Fruit fly (Drosophila melanogaster) whole organism, embryonic: ENCODE measurements around the gene CG6126.

Experiments used
- Bdp1 ChIP-seq: fragments of 200-800 bp; sonication (Bioruptor generic); optimal IDR thresholded peaks from 3 replicates; lab custom pipeline; 2016; ENCODE audit warnings: missing biosample characterization, missing genetic modification characterization
- CG10147 ChIP-seq: fragments of 200-800 bp; sonication (Bioruptor generic); optimal IDR thresholded peaks from 2 replicates; lab custom pipeline; 2019; ENCODE audit warnings: missing biosample characterization, mild to moderate bottlenecking, missing genetic modification characterization, moderate library complexity
- CG10321 ChIP-seq: fragments of 200-800 bp; sonication (Bioruptor generic); IDR thresholded peaks from 2 replicates; pipeline ENCODE4 v1.3.6; 2022; ENCODE audit warnings: missing biosample characterization, missing genetic modification characterization
- CG11398 ChIP-seq: fragments of 200-800 bp; sonication (Bioruptor generic); optimal IDR thresholded peaks from 2 replicates; lab custom pipeline; 2016; ENCODE audit warnings: missing biosample characterization, missing genetic modification characterization
- CG12659 ChIP-seq: fragments of 200-800 bp; sonication (Bioruptor generic); optimal IDR thresholded peaks from 3 replicates; lab custom pipeline; 2017; ENCODE audit warnings: mild to moderate bottlenecking, missing biosample characterization, missing genetic modification reagents, missing genetic modification characterization
- CG13624 ChIP-seq: fragments of 200-800 bp; sonication (Bioruptor generic); optimal IDR thresholded peaks from 2 replicates; lab custom pipeline; 2016; ENCODE audit warnings: missing biosample characterization, missing genetic modification characterization
- CG14441 ChIP-seq: fragments of 200-800 bp; sonication (Bioruptor generic); IDR thresholded peaks from 2 replicates; pipeline ENCODE4 v1.3.6; 2022; ENCODE audit warnings: missing biosample characterization, missing genetic modification characterization
- CG15479 ChIP-seq: fragments of 200-800 bp; sonication (Bioruptor generic); optimal IDR thresholded peaks from 3 replicates; lab custom pipeline; 2019; ENCODE audit warnings: missing biosample characterization, mild to moderate bottlenecking, missing genetic modification characterization, moderate library complexity
- CG15601 ChIP-seq: fragments of 200-800 bp; sonication (Bioruptor generic); optimal IDR thresholded peaks from 3 replicates; lab custom pipeline; 2019; ENCODE audit warnings: missing biosample characterization, mild to moderate bottlenecking, missing genetic modification characterization, moderate library complexity
- CG17802 ChIP-seq: fragments of 200-800 bp; sonication (Bioruptor generic); optimal IDR thresholded peaks from 2 replicates; lab custom pipeline; 2018; ENCODE audit warnings: missing biosample characterization, mild to moderate bottlenecking, missing genetic modification characterization, moderate library complexity
- CG18011 ChIP-seq: fragments of 200-800 bp; sonication (Bioruptor generic); optimal IDR thresholded peaks from 2 replicates; lab custom pipeline; 2017; ENCODE audit warnings: missing biosample characterization, missing genetic modification characterization, mild to moderate bottlenecking, moderate library complexity, missing genotype
- CG2129 ChIP-seq: fragments of 200-800 bp; sonication (Bioruptor generic); IDR thresholded peaks from 2 replicates; pipeline ENCODE4 v1.3.6; 2022; ENCODE audit warnings: missing biosample characterization, missing genetic modification characterization; ENCODE audit not compliant: partially characterized antibody
- CG2199 ChIP-seq: fragments of 200-800 bp; sonication (Bioruptor generic); IDR thresholded peaks from 3 replicates; pipeline ENCODE4 v1.3.6; 2022; ENCODE audit warnings: missing biosample characterization, missing genetic modification characterization
- CG2202 ChIP-seq: fragments of 200-800 bp; sonication (Bioruptor generic); optimal IDR thresholded peaks from 2 replicates; lab custom pipeline; 2018; ENCODE audit warnings: missing biosample characterization, mild to moderate bottlenecking, missing genetic modification characterization
- CG30020 ChIP-seq: fragments of 200-800 bp; optimal IDR thresholded peaks from 2 replicates; lab custom pipeline; 2019; ENCODE audit warnings: missing biosample characterization, mild to moderate bottlenecking, missing genetic modification characterization, moderate library complexity
- CG34376 ChIP-seq: fragments of 200-800 bp; sonication (Bioruptor generic); optimal IDR thresholded peaks from 2 replicates; lab custom pipeline; 2018; ENCODE audit warnings: missing biosample characterization, mild to moderate bottlenecking, missing genetic modification characterization
- CG3838 ChIP-seq: fragments of 200-800 bp; sonication (Bioruptor generic); optimal IDR thresholded peaks from 3 replicates; lab custom pipeline; 2016; ENCODE audit warnings: missing biosample characterization, missing genetic modification characterization
- CG42726 ChIP-seq: fragments of 200-800 bp; sonication (Bioruptor generic); IDR thresholded peaks from 2 replicates; pipeline ENCODE4 v1.3.6; 2022; ENCODE audit warnings: missing biosample characterization, missing genetic modification characterization; ENCODE audit not compliant: partially characterized antibody
- CG4328 ChIP-seq: fragments of 200-800 bp; sonication (Bioruptor generic); optimal IDR thresholded peaks from 3 replicates; lab custom pipeline; 2017; ENCODE audit warnings: missing biosample characterization, missing genetic modification reagents, missing genetic modification characterization
- CG43689 ChIP-seq: fragments of 200-800 bp; sonication (Bioruptor generic); IDR thresholded peaks from 2 replicates; pipeline ENCODE4 v1.3.6; 2022; ENCODE audit warnings: missing biosample characterization, missing genetic modification characterization
- CG7372 ChIP-seq: fragments of 200-800 bp; sonication (Bioruptor generic); IDR thresholded peaks from 2 replicates; pipeline ENCODE4 v1.3.6; 2022; ENCODE audit warnings: missing biosample characterization, missing genetic modification characterization
- CG7928 ChIP-seq: fragments of 200-800 bp; sonication (Bioruptor generic); optimal IDR thresholded peaks from 2 replicates; lab custom pipeline; 2017; ENCODE audit warnings: missing biosample characterization, mild to moderate bottlenecking, missing genetic modification characterization
- CG8089 ChIP-seq: fragments of 200-800 bp; sonication (Bioruptor generic); optimal IDR thresholded peaks from 3 replicates; lab custom pipeline; 2016; ENCODE audit warnings: missing biosample characterization, missing genetic modification characterization
- Dp ChIP-seq: fragments of 200-800 bp; sonication (Bioruptor generic); optimal IDR thresholded peaks from 2 replicates; lab custom pipeline; 2018; ENCODE audit warnings: missing biosample characterization, mild to moderate bottlenecking, missing genetic modification characterization, moderate library complexity
- Eip74EF ChIP-seq, 2 experiments: fragments of 200-800 bp in 1 of 2; fragments of >200 bp in 1 of 2; sonication (Bioruptor generic) in 1 of 2; optimal IDR thresholded peaks; 2 replicates each; lab custom pipeline; 2017 to 2019; ENCODE audit warnings: missing biosample characterization in 2 of 2, missing genetic modification characterization in 2 of 2, mild to moderate bottlenecking in 1 of 2, moderate library complexity in 1 of 2
- Lpt ChIP-seq: fragments of >200 bp; optimal IDR thresholded peaks from 2 replicates; lab custom pipeline; 2018; ENCODE audit warnings: missing biosample characterization, missing genetic modification characterization
- Med ChIP-seq: fragments of 200-800 bp; sonication (Bioruptor generic); peaks from one replicate; lab custom pipeline; 2016; ENCODE audit warnings: missing biosample characterization, missing genetic modification characterization, mild to moderate bottlenecking, inconsistent platforms, moderate library complexity
- Mes4 ChIP-seq: fragments of 200-800 bp; sonication (Bioruptor generic); optimal IDR thresholded peaks from 2 replicates; lab custom pipeline; 2016; ENCODE audit warnings: missing biosample characterization, missing genetic modification characterization
- NK7.1 ChIP-seq: fragments of 200-800 bp; sonication (Bioruptor generic); optimal IDR thresholded peaks from 3 replicates; lab custom pipeline; 2016; ENCODE audit warnings: missing biosample characterization, missing genetic modification characterization
- Neu2 ChIP-seq: fragments of 200-800 bp; sonication (Bioruptor generic); optimal IDR thresholded peaks from 3 replicates; lab custom pipeline; 2016; ENCODE audit warnings: missing biosample characterization, missing genetic modification characterization, borderline replicate concordance
- Nf-YB ChIP-seq: fragments of 200-800 bp; sonication (Bioruptor generic); optimal IDR thresholded peaks from 3 replicates; lab custom pipeline; 2019; ENCODE audit warnings: missing biosample characterization, mild to moderate bottlenecking, missing genetic modification characterization, moderate library complexity
- Oli ChIP-seq: fragments of 200-800 bp; sonication (Bioruptor generic); optimal IDR thresholded peaks from 2 replicates; lab custom pipeline; 2018; ENCODE audit warnings: missing biosample characterization, mild to moderate bottlenecking, missing genetic modification characterization, moderate library complexity
- Scr ChIP-seq: fragments of 200-800 bp; sonication (Bioruptor generic); IDR thresholded peaks from 2 replicates; pipeline ENCODE4 v1.3.6; 2022; ENCODE audit warnings: missing biosample characterization, missing genetic modification characterization; ENCODE audit not compliant: partially characterized antibody
- ab ChIP-seq: fragments of 200-800 bp; sonication (Bioruptor generic); optimal IDR thresholded peaks from 2 replicates; lab custom pipeline; 2016; ENCODE audit warnings: missing biosample characterization, missing genetic modification characterization
- abd-A ChIP-seq: fragments of 200-800 bp; sonication (Bioruptor generic); optimal IDR thresholded peaks from 3 replicates; lab custom pipeline; 2019; ENCODE audit warnings: missing biosample characterization, mild to moderate bottlenecking, missing genetic modification characterization, moderate library complexity
- al ChIP-seq: fragments of 200-800 bp; sonication (Bioruptor generic); IDR thresholded peaks from 2 replicates; pipeline ENCODE4 v1.3.6; 2022; ENCODE audit warnings: missing biosample characterization, missing genetic modification characterization
- bab2 ChIP-seq: fragments of 200-800 bp; sonication (Bioruptor generic); optimal IDR thresholded peaks from 2 replicates; lab custom pipeline; 2016; ENCODE audit warnings: missing biosample characterization, missing genetic modification characterization
- bcd ChIP-seq: fragments of 200-800 bp; sonication (Bioruptor generic); optimal IDR thresholded peaks from 2 replicates; lab custom pipeline; 2017; ENCODE audit warnings: missing biosample characterization, mild to moderate bottlenecking, missing genetic modification characterization
- bigmax ChIP-seq: fragments of 200-800 bp; sonication (Bioruptor generic); optimal IDR thresholded peaks from 2 replicates; lab custom pipeline; 2018; ENCODE audit warnings: missing biosample characterization, mild to moderate bottlenecking, missing genetic modification characterization
- crol ChIP-seq: fragments of 200-800 bp; sonication (Bioruptor generic); IDR thresholded peaks from 2 replicates; pipeline ENCODE4 v1.3.6; 2022; ENCODE audit warnings: missing biosample characterization, missing genetic modification characterization
- danr ChIP-seq: fragments of 200-800 bp; sonication (Bioruptor generic); IDR thresholded peaks from 2 replicates; pipeline ENCODE4 v1.3.6; 2022; ENCODE audit warnings: missing biosample characterization, missing genetic modification characterization
- gem ChIP-seq: fragments of 200-800 bp; sonication (Bioruptor generic); optimal IDR thresholded peaks from 2 replicates; lab custom pipeline; 2019; ENCODE audit warnings: missing biosample characterization, mild to moderate bottlenecking, missing genetic modification characterization, moderate library complexity
- pros ChIP-seq: fragments of 200-800 bp; sonication (Bioruptor generic); optimal IDR thresholded peaks from 3 replicates; lab custom pipeline; 2019; ENCODE audit warnings: missing biosample characterization, mild to moderate bottlenecking, missing genetic modification characterization, moderate library complexity
- run ChIP-seq: fragments of 200-800 bp; sonication (Bioruptor generic); optimal IDR thresholded peaks from 3 replicates; lab custom pipeline; 2018; ENCODE audit warnings: missing biosample characterization, mild to moderate bottlenecking, missing genetic modification characterization
- sim ChIP-seq: fragments of 200-800 bp; sonication (Bioruptor generic); IDR thresholded peaks from 2 replicates; pipeline ENCODE4 v1.3.6; 2022; ENCODE audit warnings: missing biosample characterization, missing genetic modification characterization
- slbo ChIP-seq: fragments of 200-800 bp; sonication (Bioruptor generic); IDR thresholded peaks from 2 replicates; pipeline ENCODE4 v1.3.6; 2022; ENCODE audit warnings: missing biosample characterization, missing genetic modification characterization
- sqz ChIP-seq: fragments of 200-800 bp; sonication (Bioruptor generic); optimal IDR thresholded peaks from 3 replicates; lab custom pipeline; 2018; ENCODE audit warnings: missing biosample characterization, mild to moderate bottlenecking, missing genetic modification characterization
- yki ChIP-seq: fragments of >200 bp; optimal IDR thresholded peaks from 3 replicates; lab custom pipeline; 2018
- zf30C ChIP-seq: fragments of 200-800 bp; sonication (Bioruptor generic); optimal IDR thresholded peaks from 3 replicates; lab custom pipeline; 2018; ENCODE audit warnings: missing biosample characterization, mild to moderate bottlenecking, missing genetic modification characterization

CG6126 gene

dm6 chr3R:16223252-16224037, 20.6 kb upstream of the CG6126 start (continued):
- no peak for TF ChIP-seq CG10321 (GFP tag; lab: Robert Waterston, UW)
- TF ChIP-seq CG8089 (GFP tag; lab: Kevin White, UChicago): no peak
- TF ChIP-seq sqz (GFP tag; lab: Kevin White, UChicago): peak; percentile 14
- TF ChIP-seq Neu2 (GFP tag; lab: Kevin White, UChicago): no peak
- no peak for TF ChIP-seq CG3838 (GFP tag; lab: Kevin White, UChicago)
- TF ChIP-seq sim (GFP tag; lab: Robert Waterston, UW): no peak
- no peak for TF ChIP-seq run (tag; lab: Kevin White, UChicago)
- no peak for TF ChIP-seq ab (GFP tag; lab: Kevin White, UChicago)
- peak; percentile 49 for TF ChIP-seq pros (GFP tag; lab: Kevin White, UChicago)
- no peak for TF ChIP-seq Nf-YB
- no peak for TF ChIP-seq al (GFP tag; lab: Robert Waterston, UW)
- no peak for TF ChIP-seq CG15479 (GFP tag; lab: Kevin White, UChicago)
- TF ChIP-seq bigmax (GFP tag; lab: Kevin White, UChicago): peak; percentile 9
- no peak for TF ChIP-seq NK7.1 (GFP tag; lab: Kevin White, UChicago)
- peak; percentile 12 for TF ChIP-seq CG12659 (GFP tag; lab: Kevin White, UChicago)
- no peak for TF ChIP-seq Bdp1 (GFP tag; lab: Kevin White, UChicago)
- no peak for TF ChIP-seq bab2 (GFP tag; lab: Kevin White, UChicago)
- TF ChIP-seq CG10147 (GFP tag; lab: Kevin White, UChicago): peak; percentile 3
- TF ChIP-seq Dp (GFP tag; lab: Kevin White, UChicago): no peak
- TF ChIP-seq Eip74EF (GFP tag; optimal IDR thresholded peaks at IDR 0.05; lab: Kevin White, UChicago): peak in 1 of 2 experiments; percentile 23
- peak; percentile 90 for TF ChIP-seq abd-A
- TF ChIP-seq Scr: no peak
- TF ChIP-seq gem (tag; lab: Kevin White, UChicago): peak; percentile 78
- no peak for TF ChIP-seq Mes4
- peak; percentile 4 for TF ChIP-seq bcd
- TF ChIP-seq Oli: peak; percentile 51
- no peak for TF ChIP-seq danr (GFP tag; lab: Robert Waterston, UW)
- no peak for TF ChIP-seq CG2129 (GFP tag; lab: Robert Waterston, UW)
- peak; percentile 48; the same call in 1 of the 2 replicates for TF ChIP-seq slbo (GFP tag; lab: Robert Waterston, UW)
- peak; percentile 21 for TF ChIP-seq zf30C (GFP tag; lab: Kevin White, UChicago)
- no peak for TF ChIP-seq CG43689
- TF ChIP-seq CG11398: no peak
- peak; percentile 69 for TF ChIP-seq crol (GFP tag; lab: Robert Waterston, UW)
- no peak for TF ChIP-seq CG15601 (tag; lab: Kevin White, UChicago)
- TF ChIP-seq CG7372: peak; percentile 5; the same call in 1 of the 2 replicates
- TF ChIP-seq CG2202 (tag; lab: Kevin White, UChicago): no peak
- no peak for TF ChIP-seq CG4328 (GFP tag; lab: Kevin White, UChicago)
- TF ChIP-seq CG30020 (tag; lab: Kevin White, UChicago): no peak
- peak; percentile 92 for TF ChIP-seq Med (GFP tag; lab: Kevin White, UChicago)
- no peak for TF ChIP-seq CG42726 (GFP tag; lab: Robert Waterston, UW)
- no peak for TF ChIP-seq CG34376 (GFP tag; lab: Kevin White, UChicago)
- TF ChIP-seq CG13624 (GFP tag; lab: Kevin White, UChicago): no peak
- TF ChIP-seq yki (lab: Kevin White, UChicago): no peak
- no peak for TF ChIP-seq Lpt (GFP tag; lab: Kevin White, UChicago)
- TF ChIP-seq CG2199 (GFP tag; lab: Robert Waterston, UW): peak; percentile 99
- no peak for TF ChIP-seq CG17802 (tag; lab: Kevin White, UChicago)
- TF ChIP-seq CG18011: no peak
- TF ChIP-seq CG14441 (GFP tag; lab: Robert Waterston, UW): peak; percentile 15; the same call in 1 of the 2 replicates
- no peak for TF ChIP-seq CG7928 (GFP tag; lab: Kevin White, UChicago)
